Fruit fly (Drosophila melanogaster): ENCODE measurements around the gene CG10183.

CG10183 gene

DNA sequence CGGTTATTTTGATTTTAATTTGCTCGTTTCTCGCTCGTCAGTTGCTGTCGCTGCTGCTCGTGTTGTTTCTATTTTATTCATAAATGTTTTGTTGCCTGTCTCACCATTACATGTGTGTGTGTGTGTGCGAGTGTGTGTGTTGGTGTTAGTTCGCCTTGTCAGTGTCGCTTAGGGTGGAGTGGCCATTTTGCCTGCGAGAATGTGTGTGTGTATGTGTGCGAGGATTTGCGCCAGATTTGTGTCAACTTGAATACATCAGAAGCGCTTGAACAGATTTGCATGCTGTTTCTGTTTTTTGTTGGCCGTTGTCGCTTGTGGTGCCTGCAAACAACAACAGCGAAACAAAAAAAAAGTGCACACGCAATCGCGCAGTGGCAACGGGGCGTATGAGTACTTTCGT lies 29.6 kb downstream of the CG10183 start:
- no peak for TF ChIP-seq CG8478 (optimal IDR thresholded peaks at IDR 0.05)
- no peak for TF ChIP-seq CTCF (optimal IDR thresholded peaks at IDR 0.05)

dm6 chr3R:23557244-23557643 lies 41.6 kb downstream of the CG10183 start, which contains the start of gene beat-IV:
TSS of gene beat-IV (plus strand) at chr3R:23557412.
- no peak for TF ChIP-seq CG8478 (optimal IDR thresholded peaks at IDR 0.05)
- TF ChIP-seq CTCF (optimal IDR thresholded peaks at IDR 0.05), result no peak

DNA sequence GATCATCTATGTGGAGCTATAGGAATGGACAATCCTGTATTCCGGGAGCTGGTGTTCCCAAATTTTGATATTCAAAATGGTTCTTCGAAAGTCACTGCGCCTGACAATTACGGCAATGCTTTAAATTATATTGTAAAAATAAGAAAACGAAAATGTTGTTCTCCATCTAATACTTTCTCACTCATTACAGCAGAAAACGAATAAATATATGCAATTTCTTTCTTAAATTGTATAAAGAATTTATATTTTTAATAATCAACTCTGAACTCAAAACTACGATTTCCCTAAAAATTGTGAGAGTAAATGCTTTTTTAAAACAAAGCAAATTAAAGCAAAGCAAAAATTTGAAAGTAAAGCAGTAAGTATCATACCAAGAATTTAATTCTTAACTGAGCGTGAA lies 42.0 kb downstream of the CG10183 start, which contains the start of gene CG10164:
Gene CG10164 (minus strand): TSS at position 101 of the 400 bp plus-strand sequence.
- TF ChIP-seq CG8478 (optimal IDR thresholded peaks at IDR 0.05) (no peak), CTCF (optimal IDR thresholded peaks at IDR 0.05) (no peak)
